Worm (Caenorhabditis elegans): Measurements from ENCODE around the gene M04G7.2.

Gene M04G7.2

DNA sequence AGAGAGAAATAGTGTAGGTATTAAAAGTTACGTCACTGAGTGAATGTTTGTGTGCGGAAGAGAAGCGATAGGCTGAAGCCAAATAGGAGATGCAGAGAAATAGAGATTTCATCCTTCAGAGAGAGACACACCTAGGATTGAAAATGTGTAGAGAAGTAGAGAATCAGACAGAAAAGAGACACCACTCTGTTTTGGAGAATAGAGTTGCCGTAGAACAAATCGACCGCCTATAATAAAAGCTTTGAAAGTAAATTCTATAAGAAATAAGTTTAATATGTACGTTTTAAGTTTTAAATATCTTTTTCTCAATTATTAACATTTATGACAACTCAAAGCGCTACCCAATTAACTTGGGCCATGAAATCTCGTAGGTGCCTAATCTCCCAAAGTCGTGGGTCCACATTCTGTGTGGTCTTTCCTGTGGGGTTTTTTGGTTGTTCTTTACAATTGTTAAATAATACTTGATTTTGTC is 50.4 kb downstream of the M04G7.2 start, which contains the start of gene T07A9.12 (continued):
- peak; percentile 62 for TF ChIP-seq pag-3 (tag; optimal IDR thresholded peaks at IDR 0.05; ENCODE audit: borderline replicate concordance)
- TF ChIP-seq pax-1 (tag; optimal IDR thresholded peaks at IDR 0.05) = peak; percentile 56
- TF ChIP-seq eyg-1 (tag; optimal IDR thresholded peaks at IDR 0.05) = no peak
- TF ChIP-seq tbx-7 (tag; optimal IDR thresholded peaks at IDR 0.05) = peak; percentile 84
- TF ChIP-seq dve-1 (tag; optimal IDR thresholded peaks at IDR 0.05) = no peak
- no peak for TF ChIP-seq elt-4 (tag; optimal IDR thresholded peaks at IDR 0.05)
- no peak for TF ChIP-seq ceh-6 (GFP tag; optimal IDR thresholded peaks at IDR 0.05)
- TF ChIP-seq sdc-2 (tag; optimal IDR thresholded peaks at IDR 0.05) = no peak
- TF ChIP-seq hlh-15 (tag; optimal IDR thresholded peaks at IDR 0.05) = peak; percentile 62
- no peak for TF ChIP-seq che-1 (tag; optimal IDR thresholded peaks at IDR 0.05)
- TF ChIP-seq C38D4.7 (GFP tag; optimal IDR thresholded peaks at IDR 0.05) = no peak
- no peak for TF ChIP-seq pros-1 (tag; optimal IDR thresholded peaks at IDR 0.05)
- peak; percentile 59 for TF ChIP-seq unc-42 (tag; optimal IDR thresholded peaks at IDR 0.05)
- TF ChIP-seq unc-3 (GFP tag; conservative IDR thresholded peaks at IDR 0.05) = no peak
- TF ChIP-seq unc-3 (tag; optimal IDR thresholded peaks at IDR 0.05) = peak; percentile 51
- peak; percentile 3 for TF ChIP-seq hlh-6 (tag; optimal IDR thresholded peaks at IDR 0.05)
- TF ChIP-seq ceh-22 (tag; optimal IDR thresholded peaks at IDR 0.05) = no peak
- peak; percentile 88 for TF ChIP-seq ceh-2 (tag; optimal IDR thresholded peaks at IDR 0.05)
- TF ChIP-seq nfya-1 (tag; optimal IDR thresholded peaks at IDR 0.05) = peak; percentile 70
- no peak for TF ChIP-seq mec-3 (tag; optimal IDR thresholded peaks at IDR 0.05; ENCODE audit: borderline replicate concordance)
- TF ChIP-seq F13H6.1 (tag; optimal IDR thresholded peaks at IDR 0.05) = peak; percentile 87
- no peak for TF ChIP-seq gmeb-2 (tag; optimal IDR thresholded peaks at IDR 0.05)
- TF ChIP-seq rnt-1 (tag; optimal IDR thresholded peaks at IDR 0.05) = peak; percentile 80
- TF ChIP-seq Y22D7AL.16 (tag; optimal IDR thresholded peaks at IDR 0.05) = no peak
- peak; percentile 70 for TF ChIP-seq ets-4 (tag; optimal IDR thresholded peaks at IDR 0.05)
- no peak for TF ChIP-seq odd-2 (tag; optimal IDR thresholded peaks at IDR 0.05)
- TF ChIP-seq ttx-3 (tag; optimal IDR thresholded peaks at IDR 0.05) = peak; percentile 26

ce11 chrIV:409935-410334 is 50.9 kb downstream of the M04G7.2 start, which contains the start of gene kgb-1:
TSS of gene kgb-1 (minus strand) at chrIV:410035.
- TF ChIP-seq unc-55 (GFP tag; optimal IDR thresholded peaks at IDR 0.05) (no peak), ceh-18 (tag; optimal IDR thresholded peaks at IDR 0.05) (no peak), unc-42 (tag; optimal IDR thresholded peaks at IDR 0.05) (no peak), ceh-34 (tag; optimal IDR thresholded peaks at IDR 0.05) (no peak), sox-4 (tag; optimal IDR thresholded peaks at IDR 0.05) (no peak), zip-5 (tag; optimal IDR thresholded peaks at IDR 0.05) (no peak), hlh-8 (tag; optimal IDR thresholded peaks at IDR 0.05) (no peak), fkh-10 (GFP tag; optimal IDR thresholded peaks at IDR 0.05) (no peak), gmeb-2 (tag; optimal IDR thresholded peaks at IDR 0.05) (no peak), mec-3 (tag; optimal IDR thresholded peaks at IDR 0.05; ENCODE audit: borderline replicate concordance) (no peak), unc-86 (tag; optimal IDR thresholded peaks at IDR 0.05) (no peak), elt-4 (tag; optimal IDR thresholded peaks at IDR 0.05) (no peak), ceh-31 (tag; optimal IDR thresholded peaks at IDR 0.05) (no peak), pha-2 (tag; optimal IDR thresholded peaks at IDR 0.05) (no peak), sox-2 (GFP tag; IDR thresholded peaks at IDR 0.05) (no peak), ceh-19 (GFP tag; optimal IDR thresholded peaks at IDR 0.05) (no peak)

DNA sequence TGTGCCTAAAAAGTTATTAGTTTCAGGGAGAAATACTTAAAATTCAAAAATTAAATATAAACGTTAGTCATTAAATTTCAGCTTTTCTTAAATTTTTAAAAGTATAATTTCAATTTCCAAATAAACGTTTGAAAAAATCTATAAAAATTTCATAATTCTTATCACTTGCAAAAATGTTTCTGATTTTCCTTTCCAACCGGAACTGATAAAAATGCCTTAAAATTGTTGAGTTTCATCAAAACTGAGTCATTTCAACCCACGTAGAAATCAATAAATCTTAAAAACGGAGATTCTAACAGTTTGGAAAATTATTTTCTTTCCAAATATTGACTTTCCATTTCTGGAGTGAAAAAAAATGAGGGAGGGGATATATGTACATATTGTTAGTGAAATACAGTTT is 51.9 kb downstream of the M04G7.2 start:
- TF ChIP-seq ceh-2 (tag; optimal IDR thresholded peaks at IDR 0.05) (no peak), ama-1 (optimal IDR thresholded peaks at IDR 0.05) (no peak), C38D4.7 (GFP tag; optimal IDR thresholded peaks at IDR 0.05) (no peak), syd-9 (tag; optimal IDR thresholded peaks at IDR 0.05) (no peak), tbx-2 (tag; optimal IDR thresholded peaks at IDR 0.05) (no peak), ahr-1 (tag; optimal IDR thresholded peaks at IDR 0.05) (no peak), lim-6 (tag; optimal IDR thresholded peaks at IDR 0.05) (no peak), sox-2 (GFP tag; IDR thresholded peaks at IDR 0.05) (no peak), pag-3 (tag; optimal IDR thresholded peaks at IDR 0.05; ENCODE audit: borderline replicate concordance) (no peak), ceh-6 (GFP tag; optimal IDR thresholded peaks at IDR 0.05) (no peak), madf-2 (tag; optimal IDR thresholded peaks at IDR 0.05) (no peak), fkh-10 (GFP tag; optimal IDR thresholded peaks at IDR 0.05) (no peak), lin-11 (tag; optimal IDR thresholded peaks at IDR 0.05) (no peak)
